Worm (Caenorhabditis elegans): ENCODE data around the gene F35E12.2.

- TF ChIP-seq cog-1 (tag; optimal IDR thresholded peaks at IDR 0.05) (no peak), ztf-29 (GFP tag; IDR thresholded peaks at IDR 0.05) (no peak), med-1 (GFP tag; optimal IDR thresholded peaks at IDR 0.05; ENCODE audit: insufficient read depth) (no peak), ztf-23 (GFP tag; IDR thresholded peaks at IDR 0.05) (no peak), flt-1 (GFP tag; IDR thresholded peaks at IDR 0.05) (no peak), klf-2 (GFP tag; conservative IDR thresholded peaks at IDR 0.05) (no peak), tab-1 (GFP tag; IDR thresholded peaks at IDR 0.05) (no peak)
These were observed 893 bp upstream of the F35E12.2 start, which contains the start of gene fbxa-181 for ce11 chrV:13725574-13725973.

All from whole organism, midembryonic.